Worm (Caenorhabditis elegans): ENCODE results near the gene far-4.

The far-4 gene

ce11 chrV:13041666-13042065 lies 42.2 kb upstream of the far-4 start, which contains the start of gene scyl-1:
TSS of gene scyl-1 (minus strand) at chrV:13041721.
- 0 out of 2 replicates have a peak, but pooled peaks have one; percentile 16 for TF ChIP-seq tbx-37 (GFP tag; conservative IDR thresholded peaks at IDR 0.05)
- no peak for TF ChIP-seq hmg-4 (GFP tag; optimal IDR thresholded peaks at IDR 0.05)
- TF ChIP-seq aly-1 (tag; optimal IDR thresholded peaks at IDR 0.05): no peak
- peak; percentile 31; the same call in 1 of the 2 replicates for TF ChIP-seq flt-1 (GFP tag; IDR thresholded peaks at IDR 0.05)
- peak; percentile 11 for TF ChIP-seq F13C5.2 (tag; optimal IDR thresholded peaks at IDR 0.05)

- no peak for TF ChIP-seq hmbx-1 (tag; optimal IDR thresholded peaks at IDR 0.05)
- no peak for TF ChIP-seq scrt-1 (GFP tag; IDR thresholded peaks at IDR 0.05)
- no peak for TF ChIP-seq tbx-11 (GFP tag; IDR thresholded peaks at IDR 0.05)
- TF ChIP-seq hnd-1 (tag; optimal IDR thresholded peaks at IDR 0.05): no peak
- no peak for TF ChIP-seq ceh-36 (tag; optimal IDR thresholded peaks at IDR 0.05)
- no peak for TF ChIP-seq tra-4 (tag; optimal IDR thresholded peaks at IDR 0.05)
- no peak for TF ChIP-seq B0310.2 (tag; optimal IDR thresholded peaks at IDR 0.05)
Observed at ce11 chrV:13036466-13036865, 37.0 kb upstream of the far-4 start, which contains the start of gene W07G4.2. TSS of gene W07G4.2 (minus strand) at chrV:13036566.

- no peak for TF ChIP-seq ceh-36 (tag; optimal IDR thresholded peaks at IDR 0.05)
- no peak for TF ChIP-seq flt-1 (GFP tag; IDR thresholded peaks at IDR 0.05)
- no peak for TF ChIP-seq tbx-11 (GFP tag; IDR thresholded peaks at IDR 0.05)
- no peak for TF ChIP-seq tbx-37 (GFP tag; conservative IDR thresholded peaks at IDR 0.05)
- TF ChIP-seq ceh-13 (GFP tag; optimal IDR thresholded peaks at IDR 0.05): no peak
- no peak for TF ChIP-seq hmg-4 (GFP tag; optimal IDR thresholded peaks at IDR 0.05)
- no peak for TF ChIP-seq aly-1 (tag; optimal IDR thresholded peaks at IDR 0.05)
- TF ChIP-seq ama-1 (optimal IDR thresholded peaks at IDR 0.05): no peak
- TF ChIP-seq hmbx-1 (tag; optimal IDR thresholded peaks at IDR 0.05): no peak
- TF ChIP-seq F13C5.2 (tag; optimal IDR thresholded peaks at IDR 0.05): no peak
- TF ChIP-seq scrt-1 (GFP tag; IDR thresholded peaks at IDR 0.05): no peak
- TF ChIP-seq tra-4 (tag; optimal IDR thresholded peaks at IDR 0.05): no peak
- TF ChIP-seq hnd-1 (tag; optimal IDR thresholded peaks at IDR 0.05): no peak
- no peak for TF ChIP-seq ets-7 (tag; optimal IDR thresholded peaks at IDR 0.05)
- TF ChIP-seq pes-1 (GFP tag; IDR thresholded peaks at IDR 0.05): no peak
- no peak for TF ChIP-seq B0310.2 (tag; optimal IDR thresholded peaks at IDR 0.05)
Observed at ce11 chrV:13034604-13035003, 35.1 kb upstream of the far-4 start, which contains the start of gene W07G4.7. TSS of gene W07G4.7 (minus strand) at chrV:13034704.

ce11 chrV:13033223-13033622 lies 33.8 kb upstream of the far-4 start, which contains the start of gene W07G4.1:
TSS of gene W07G4.1 (plus strand) at chrV:13033523.
- TF ChIP-seq ets-7 (tag; optimal IDR thresholded peaks at IDR 0.05) (no peak), hmbx-1 (tag; optimal IDR thresholded peaks at IDR 0.05) (no peak), hnd-1 (tag; optimal IDR thresholded peaks at IDR 0.05) (no peak), F13C5.2 (tag; optimal IDR thresholded peaks at IDR 0.05) (no peak), ama-1 (optimal IDR thresholded peaks at IDR 0.05) (no peak), tbx-11 (GFP tag; IDR thresholded peaks at IDR 0.05) (no peak), pes-1 (GFP tag; IDR thresholded peaks at IDR 0.05) (no peak), B0310.2 (tag; optimal IDR thresholded peaks at IDR 0.05) (no peak), flt-1 (GFP tag; IDR thresholded peaks at IDR 0.05) (no peak), tbx-37 (GFP tag; conservative IDR thresholded peaks at IDR 0.05) (no peak), hmg-4 (GFP tag; optimal IDR thresholded peaks at IDR 0.05) (no peak), ceh-36 (tag; optimal IDR thresholded peaks at IDR 0.05) (no peak), sea-1 (GFP tag; conservative IDR thresholded peaks at IDR 0.05) (no peak), scrt-1 (GFP tag; IDR thresholded peaks at IDR 0.05) (no peak), ceh-13 (GFP tag; optimal IDR thresholded peaks at IDR 0.05) (no peak), tra-4 (tag; optimal IDR thresholded peaks at IDR 0.05) (no peak), aly-1 (tag; optimal IDR thresholded peaks at IDR 0.05) (no peak)

ce11 chrV:13028871-13029270 lies 29.4 kb upstream of the far-4 start:
- TF ChIP-seq scrt-1 (GFP tag; IDR thresholded peaks at IDR 0.05) (no peak), aly-1 (tag; optimal IDR thresholded peaks at IDR 0.05) (no peak), B0310.2 (tag; optimal IDR thresholded peaks at IDR 0.05) (no peak), tbx-37 (GFP tag; conservative IDR thresholded peaks at IDR 0.05) (no peak), ets-7 (tag; optimal IDR thresholded peaks at IDR 0.05) (no peak), pes-1 (GFP tag; IDR thresholded peaks at IDR 0.05) (no peak), tbx-11 (GFP tag; IDR thresholded peaks at IDR 0.05) (no peak), F13C5.2 (tag; optimal IDR thresholded peaks at IDR 0.05) (no peak)

ce11 chrV:13026631-13027299 lies 27.3 kb upstream of the far-4 start:
- no peak for TF ChIP-seq ama-1 (optimal IDR thresholded peaks at IDR 0.05)
- TF ChIP-seq sea-1 (GFP tag; conservative IDR thresholded peaks at IDR 0.05): no peak
- TF ChIP-seq pes-1 (GFP tag; IDR thresholded peaks at IDR 0.05): no peak
- no peak for TF ChIP-seq F13C5.2 (tag; optimal IDR thresholded peaks at IDR 0.05)

ce11 chrV:13025283-13025682 lies 25.8 kb upstream of the far-4 start:
- no peak for TF ChIP-seq F13C5.2 (tag; optimal IDR thresholded peaks at IDR 0.05)
- no peak for TF ChIP-seq tbx-37 (GFP tag; conservative IDR thresholded peaks at IDR 0.05)
- TF ChIP-seq hmg-4 (GFP tag; optimal IDR thresholded peaks at IDR 0.05): no peak
- no peak for TF ChIP-seq flt-1 (GFP tag; IDR thresholded peaks at IDR 0.05)
- TF ChIP-seq pes-1 (GFP tag; IDR thresholded peaks at IDR 0.05): no peak
- TF ChIP-seq hnd-1 (tag; optimal IDR thresholded peaks at IDR 0.05): no peak
- TF ChIP-seq ama-1 (optimal IDR thresholded peaks at IDR 0.05): no peak
- no peak for TF ChIP-seq aly-1 (tag; optimal IDR thresholded peaks at IDR 0.05)
- TF ChIP-seq hmbx-1 (tag; optimal IDR thresholded peaks at IDR 0.05): no peak
- no peak for TF ChIP-seq tra-4 (tag; optimal IDR thresholded peaks at IDR 0.05)
- no peak for TF ChIP-seq B0310.2 (tag; optimal IDR thresholded peaks at IDR 0.05)

- TF ChIP-seq scrt-1 (GFP tag; IDR thresholded peaks at IDR 0.05) (no peak), ets-7 (tag; optimal IDR thresholded peaks at IDR 0.05) (no peak)
Observed at ce11 chrV:13024499-13024898, 25.0 kb upstream of the far-4 start.

Data from whole organism, early embryonic.